Worm (Caenorhabditis elegans): ENCODE data around the gene snai-1.

DNA sequence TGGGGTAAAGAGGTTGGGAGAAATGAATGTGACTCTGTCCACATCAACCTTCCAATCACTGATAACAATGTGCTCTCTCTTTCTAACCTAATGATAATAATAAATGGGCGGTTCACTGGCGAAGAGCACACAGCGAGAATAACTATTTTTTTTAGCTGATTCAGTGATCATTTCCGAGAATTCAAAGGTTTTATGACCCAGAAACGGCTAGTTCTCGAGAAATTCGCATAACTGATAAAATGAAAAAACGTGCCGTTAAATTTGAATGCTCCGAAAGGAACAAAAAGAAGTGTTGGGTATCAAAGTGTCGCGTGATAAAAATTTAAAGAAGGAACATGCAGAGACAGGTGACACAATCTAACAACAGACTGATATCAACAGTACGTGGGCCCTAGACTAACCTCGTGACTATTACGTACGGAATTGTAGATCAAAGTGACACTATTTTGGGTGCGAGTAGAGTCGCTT is 17.7 kb downstream of the snai-1 start:
- TF ChIP-seq ceh-82 (tag; optimal IDR thresholded peaks at IDR 0.05) = no peak
- TF ChIP-seq mdl-1 (tag; optimal IDR thresholded peaks at IDR 0.05) = no peak
- no peak for TF ChIP-seq lin-15B (tag; optimal IDR thresholded peaks at IDR 0.05)
- TF ChIP-seq unc-62 (GFP tag; optimal IDR thresholded peaks at IDR 0.05) = no peak
- TF ChIP-seq nhr-12 (tag; optimal IDR thresholded peaks at IDR 0.05) = no peak
- no peak for TF ChIP-seq fkh-2 (tag; optimal IDR thresholded peaks at IDR 0.05)

Measured in whole organism, L3 larva.